Worm (Caenorhabditis elegans) whole organism, midembryonic: ENCODE measurements around the gene C53A5.17.

Experiments
- T22C8.4 ChIP-seq: fragments of 200-800 bp; sonication (Bioruptor generic); IDR thresholded peaks from 2 replicates; pipeline ENCODE4 v1.3.6; 2022; ENCODE audit warnings: missing genetic modification characterization, missing compliant biosample characterization
- cog-1 ChIP-seq: sonication (generic microtip); optimal IDR thresholded peaks from 2 replicates; lab custom pipeline; 2016; ENCODE audit warnings: missing genetic modification characterization, missing compliant biosample characterization
- flt-1 ChIP-seq: fragments of 200-800 bp; sonication (Bioruptor generic); IDR thresholded peaks from 2 replicates; pipeline ENCODE4 v1.3.6; 2022; ENCODE audit warnings: missing genetic modification characterization, missing compliant biosample characterization
- klf-2 ChIP-seq: fragments of 200-800 bp; sonication (Bioruptor generic); conservative IDR thresholded peaks from 2 replicates; pipeline ENCODE4 v1.3.6; 2022; ENCODE audit warnings: missing genetic modification reagents, missing genetic modification characterization, missing compliant biosample characterization
- med-1 ChIP-seq: sonication (generic microtip); optimal IDR thresholded peaks from 2 replicates; lab custom pipeline; 2017; ENCODE audit warnings: missing genetic modification characterization, mild to moderate bottlenecking, missing compliant biosample characterization, antibody characterized with exemption, missing genetic modification reagents; ENCODE audit not compliant: insufficient read depth
- ref-1 ChIP-seq: fragments of 200-800 bp; sonication (Bioruptor generic); conservative IDR thresholded peaks from 2 replicates; pipeline ENCODE4 v1.3.6; 2022; ENCODE audit warnings: missing genetic modification reagents, missing genetic modification characterization, missing compliant biosample characterization
- tab-1 ChIP-seq: fragments of 200-800 bp; sonication (Bioruptor generic); IDR thresholded peaks from 2 replicates; pipeline ENCODE4 v1.3.6; 2022; ENCODE audit warnings: missing genetic modification characterization, missing compliant biosample characterization
- ztf-23 ChIP-seq: fragments of 200-800 bp; sonication (Bioruptor generic); IDR thresholded peaks from 2 replicates; pipeline ENCODE4 v1.3.6; 2022; ENCODE audit warnings: missing genetic modification reagents, missing genetic modification characterization, missing compliant biosample characterization
- ztf-29 ChIP-seq: fragments of 200-800 bp; sonication (Bioruptor generic); IDR thresholded peaks from 2 replicates; pipeline ENCODE4 v1.3.6; 2022; ENCODE audit warnings: missing genetic modification reagents, missing genetic modification characterization, missing compliant biosample characterization

DNA sequence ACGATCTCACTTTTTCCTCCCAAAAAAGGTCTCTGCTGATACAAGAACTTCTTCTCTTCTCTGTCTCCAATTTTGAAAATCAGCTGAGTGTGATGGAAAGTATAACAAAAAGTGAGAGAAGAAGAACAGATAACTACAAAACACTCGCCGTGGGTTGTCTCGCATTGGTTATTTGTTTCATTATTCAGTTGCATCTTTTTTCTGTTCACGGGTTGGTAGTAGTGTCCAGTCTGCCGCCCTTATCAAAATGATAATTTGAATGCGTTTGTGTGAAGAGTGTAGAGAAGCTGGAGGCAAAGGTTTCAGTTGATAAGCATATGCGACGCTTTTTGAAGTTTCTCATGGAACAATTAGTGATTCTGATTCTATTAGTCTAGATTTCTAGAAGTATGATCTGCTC lies 17.8 kb downstream of the C53A5.17 start:
- TF ChIP-seq ztf-23 (GFP tag; lab: Robert Waterston, UW) = no peak
- TF ChIP-seq ref-1 (GFP tag; lab: Robert Waterston, UW) = no peak
- TF ChIP-seq flt-1 (GFP tag; lab: Robert Waterston, UW) = no peak
- no peak for TF ChIP-seq ztf-29 (GFP tag; lab: Robert Waterston, UW)
- TF ChIP-seq cog-1 (tag; lab: Kevin White, UChicago) = no peak
- no peak for TF ChIP-seq med-1 (GFP tag; lab: Kevin White, UChicago)
- no peak for TF ChIP-seq tab-1 (GFP tag; lab: Robert Waterston, UW)
- no peak for TF ChIP-seq T22C8.4 (GFP tag; lab: Robert Waterston, UW)
- TF ChIP-seq klf-2 (GFP tag; lab: Robert Waterston, UW) = no peak
